Fruit fly (Drosophila melanogaster): ENCODE results near the gene Snap24.

Snap24 gene

DNA sequence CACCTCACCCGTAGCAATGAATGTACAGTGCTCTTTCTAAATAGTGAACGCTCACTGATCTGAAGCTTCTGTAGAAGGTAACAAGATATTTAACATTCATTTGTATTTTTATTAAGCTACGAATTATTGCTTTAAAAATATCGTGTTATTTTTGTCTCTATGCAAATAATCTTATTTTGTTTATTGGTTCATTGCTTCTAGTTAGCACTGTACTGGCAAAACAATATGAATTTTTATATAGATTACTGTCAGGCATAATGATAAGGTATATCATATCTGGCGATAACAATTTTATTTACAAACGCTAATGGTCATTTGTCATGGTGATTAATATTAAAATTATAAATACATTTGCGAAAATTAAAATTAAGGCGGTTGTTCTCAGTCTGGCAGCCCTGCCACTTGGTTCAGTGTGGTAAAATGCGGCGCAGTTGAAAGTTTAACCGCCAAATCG is 8.6 kb upstream of the Snap24 start, which contains the start of gene CG9471 (continued):
- TF ChIP-seq Eip74EF (GFP tag; optimal IDR thresholded peaks at IDR 0.05) (peak in 1 of 2 experiments; percentile 90), Doc2 (GFP tag; IDR thresholded peaks at IDR 0.05) (peak; percentile 79), trem (tag; optimal IDR thresholded peaks at IDR 0.05) (peak; percentile 90), twi (tag; optimal IDR thresholded peaks at IDR 0.05) (peak; percentile 73), CG7357 (GFP tag; IDR thresholded peaks at IDR 0.05) (peak; percentile 83), phol (tag; optimal IDR thresholded peaks at IDR 0.05) (peak; percentile 89), dpn (GFP tag; optimal IDR thresholded peaks at IDR 0.05) (peak; percentile 90 to 93), Optix (GFP tag; IDR thresholded peaks at IDR 0.05) (peak; percentile 48; the same call in 1 of the 3 replicates), CG17912 (GFP tag; optimal IDR thresholded peaks at IDR 0.05) (peak; percentile 77), kni (GFP tag; optimal IDR thresholded peaks at IDR 0.05) (peak; percentile 30), CG8281 (tag; optimal IDR thresholded peaks at IDR 0.05) (peak; percentile 68), bigmax (GFP tag; optimal IDR thresholded peaks at IDR 0.05) (peak; percentile 1), CG16863 (GFP tag; optimal IDR thresholded peaks at IDR 0.05) (peak; percentile 86), luna (GFP tag; optimal IDR thresholded peaks at IDR 0.05) (peak; percentile 72), Awh (GFP tag; IDR thresholded peaks at IDR 0.05) (peak; percentile 90), Dbx (GFP tag; IDR thresholded peaks at IDR 0.05) (peak; percentile 91), pzg (GFP tag; optimal IDR thresholded peaks at IDR 0.05) (peak; percentile 54), Deaf1 (tag; optimal IDR thresholded peaks at IDR 0.05) (peak; percentile 73), CG15479 (GFP tag; optimal IDR thresholded peaks at IDR 0.05) (no peak), B-H1 (GFP tag; IDR thresholded peaks at IDR 0.05) (peak; percentile 90), Dp (GFP tag; optimal IDR thresholded peaks at IDR 0.05) (peak; percentile 90), Ets65A (GFP tag) (peak; percentile 97), NFAT (GFP tag; IDR thresholded peaks at IDR 0.05) (peak; percentile 72), lov (optimal IDR thresholded peaks at IDR 0.05) (no peak), lov (GFP tag; IDR thresholded peaks at IDR 0.05) (peak; percentile 87), btn (GFP tag; optimal IDR thresholded peaks at IDR 0.05) (peak; percentile 25), CG7928 (GFP tag; optimal IDR thresholded peaks at IDR 0.05) (peak; percentile 59), dati (GFP tag; IDR thresholded peaks at IDR 0.05) (peak; percentile 81), schlank (tag; optimal IDR thresholded peaks at IDR 0.05) (peak; percentile 84), CG30020 (tag; optimal IDR thresholded peaks at IDR 0.05) (peak; percentile 51), yki (optimal IDR thresholded peaks at IDR 0.05) (no peak), ab (GFP tag; optimal IDR thresholded peaks at IDR 0.05) (peak; percentile 43), CG2678 (tag; optimal IDR thresholded peaks at IDR 0.05) (peak; percentile 95), scrt (GFP tag; optimal IDR thresholded peaks at IDR 0.05) (peak; percentile 80), CG1024 (GFP tag; IDR thresholded peaks at IDR 0.05) (peak; percentile 56; the same call in 1 of the 2 replicates), Hr3 (GFP tag; optimal IDR thresholded peaks at IDR 0.05) (peak; percentile 91), CG1647 (GFP tag; optimal IDR thresholded peaks at IDR 0.05) (peak; percentile 85), CG10267 (tag; optimal IDR thresholded peaks at IDR 0.05) (peak; percentile 89), CG2199 (GFP tag; IDR thresholded peaks at IDR 0.05) (0 out of 3 replicates have a peak, but pooled peaks have one; percentile 52), gsb (GFP tag; IDR thresholded peaks at IDR 0.05) (peak; percentile 80), zen (tag; optimal IDR thresholded peaks at IDR 0.05) (peak; percentile 88), Neu2 (GFP tag; optimal IDR thresholded peaks at IDR 0.05; ENCODE audit: borderline replicate concordance) (peak; percentile 65), CG18764 (GFP tag; optimal IDR thresholded peaks at IDR 0.05) (peak; percentile 82), vvl (GFP tag; IDR thresholded peaks at IDR 0.05) (peak; percentile 97), Hr39 (optimal IDR thresholded peaks at IDR 0.05) (no peak), Jarid2 (GFP tag; optimal IDR thresholded peaks at IDR 0.05) (peak; percentile 62), CG8944 (GFP tag; optimal IDR thresholded peaks at IDR 0.05) (peak; percentile 88), sens-2 (GFP tag; IDR thresholded peaks at IDR 0.05) (peak; percentile 85), amos (GFP tag; IDR thresholded peaks at IDR 0.05; ENCODE audit: partially characterized antibody) (no peak), ash1 (GFP tag; optimal IDR thresholded peaks at IDR 0.05) (no peak), CG9437 (GFP tag; optimal IDR thresholded peaks at IDR 0.05) (peak; percentile 82), shn (GFP tag; optimal IDR thresholded peaks at IDR 0.05) (peak; percentile 79)

Data from whole organism, embryonic.